Fruit fly (Drosophila melanogaster): ENCODE measurements around the gene abd-A.

Gene abd-A

DNA sequence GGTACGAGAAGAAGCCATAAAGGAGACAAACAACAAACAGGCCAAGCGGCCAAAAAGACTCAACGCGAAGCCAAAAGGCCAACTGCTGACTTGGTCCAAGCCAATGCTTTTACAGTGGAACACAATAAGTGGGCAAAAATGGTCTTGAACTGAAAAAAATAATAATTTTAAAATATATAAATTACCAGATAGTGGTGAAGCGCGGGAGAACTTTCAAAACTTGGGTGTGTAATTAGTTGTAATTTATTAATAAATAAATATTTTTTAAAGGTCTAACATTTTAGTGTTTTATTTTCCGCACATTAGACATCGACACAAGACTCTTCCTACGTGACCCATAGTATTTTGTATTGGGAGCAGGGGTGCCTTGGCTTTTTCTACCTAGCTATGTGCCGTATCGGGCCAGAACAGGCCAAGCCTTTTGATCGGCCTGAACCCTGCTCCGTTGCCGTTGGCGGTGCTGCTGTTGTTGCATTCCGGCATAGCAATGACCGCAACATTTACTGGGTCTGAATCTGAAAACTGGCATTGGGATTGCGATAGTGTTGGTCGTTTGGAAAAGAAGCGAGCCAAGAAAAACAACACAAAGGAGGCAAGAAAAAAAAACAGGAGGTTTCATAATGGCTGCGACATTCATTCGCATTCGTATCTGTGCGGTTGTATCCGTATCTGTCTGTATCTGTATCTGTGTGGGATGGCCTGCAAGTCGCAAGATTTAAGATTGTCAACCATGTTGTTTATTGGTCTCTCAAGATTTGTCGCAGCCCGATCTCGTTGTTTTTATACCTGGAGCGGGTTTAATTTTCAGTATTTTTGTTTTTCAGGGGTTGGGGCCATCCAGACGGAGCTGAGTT is 58.0 kb downstream of the abd-A start (continued):
- TF ChIP-seq tap (tag; optimal IDR thresholded peaks at IDR 0.05), result peak; percentile 60
- TF ChIP-seq CG1792 (GFP tag; optimal IDR thresholded peaks at IDR 0.05), result no peak
- TF ChIP-seq zfh1 (GFP tag; IDR thresholded peaks at IDR 0.05), result peak; percentile 75
- TF ChIP-seq MESR4 (GFP tag; optimal IDR thresholded peaks at IDR 0.05), result no peak
- TF ChIP-seq CG12769 (tag; optimal IDR thresholded peaks at IDR 0.05), result no peak
- TF ChIP-seq az2 (GFP tag; optimal IDR thresholded peaks at IDR 0.05), result peak; percentile 29
- TF ChIP-seq hth (optimal IDR thresholded peaks at IDR 0.05), result no peak
- peak; percentile 24 for TF ChIP-seq CG17385 (GFP tag; optimal IDR thresholded peaks at IDR 0.05)
- TF ChIP-seq CG17361 (GFP tag; IDR thresholded peaks at IDR 0.05), result peak; percentile 72
- peak; percentile 76 for TF ChIP-seq abd-A (tag; optimal IDR thresholded peaks at IDR 0.05)
- peak; percentile 71 for TF ChIP-seq CG6689 (GFP tag; IDR thresholded peaks at IDR 0.05)
- no peak for TF ChIP-seq Deaf1 (tag; optimal IDR thresholded peaks at IDR 0.05)
- TF ChIP-seq CG13775 (GFP tag; optimal IDR thresholded peaks at IDR 0.05), result peak; percentile 36
- TF ChIP-seq stwl (tag; optimal IDR thresholded peaks at IDR 0.05), result no peak
- no peak for TF ChIP-seq cato (GFP tag; optimal IDR thresholded peaks at IDR 0.05; ENCODE audit: borderline replicate concordance)
- peak; percentile 40 for TF ChIP-seq CG1529 (GFP tag; optimal IDR thresholded peaks at IDR 0.05)
- peak; percentile 93 for TF ChIP-seq kni (GFP tag; optimal IDR thresholded peaks at IDR 0.05)
- no peak for TF ChIP-seq CTCF (GFP tag; optimal IDR thresholded peaks at IDR 0.05)
- TF ChIP-seq dm (GFP tag; optimal IDR thresholded peaks at IDR 0.05), result no peak
- TF ChIP-seq lmd (GFP tag; IDR thresholded peaks at IDR 0.05), result peak; percentile 47
- TF ChIP-seq trh (GFP tag; optimal IDR thresholded peaks at IDR 0.05), result no peak
- no peak for TF ChIP-seq schlank (tag; optimal IDR thresholded peaks at IDR 0.05)
- TF ChIP-seq D19B (GFP tag; optimal IDR thresholded peaks at IDR 0.05), result no peak
- no peak for TF ChIP-seq NC2β (GFP tag; optimal IDR thresholded peaks at IDR 0.05)
- no peak for TF ChIP-seq bbx (GFP tag; IDR thresholded peaks at IDR 0.05; ENCODE audit: partially characterized antibody)
- peak; percentile 73 for TF ChIP-seq CG10267 (tag; optimal IDR thresholded peaks at IDR 0.05)
- peak; percentile 85 for TF ChIP-seq CG31441 (GFP tag; IDR thresholded peaks at IDR 0.05)
- TF ChIP-seq Ravus (GFP tag; IDR thresholded peaks at IDR 0.05), result no peak
- TF ChIP-seq klu (GFP tag; IDR thresholded peaks at IDR 0.05), result no peak
- TF ChIP-seq Usf (GFP tag; optimal IDR thresholded peaks at IDR 0.05), result no peak
- TF ChIP-seq CG8924 (tag; optimal IDR thresholded peaks at IDR 0.05), result peak; percentile 73
- TF ChIP-seq BtbVII (GFP tag; optimal IDR thresholded peaks at IDR 0.05), result no peak
- TF ChIP-seq prd (optimal IDR thresholded peaks at IDR 0.05), result no peak
- peak; percentile 71; the same call in 2 of the 3 replicates for TF ChIP-seq prd (GFP tag; IDR thresholded peaks at IDR 0.05)
- no peak for TF ChIP-seq CG1024 (GFP tag; IDR thresholded peaks at IDR 0.05)
- TF ChIP-seq sens-2 (GFP tag; IDR thresholded peaks at IDR 0.05), result no peak
- no peak for TF ChIP-seq z (GFP tag; IDR thresholded peaks at IDR 0.05)
- TF ChIP-seq CG8478 (optimal IDR thresholded peaks at IDR 0.05), result no peak
- peak; percentile 12 for TF ChIP-seq CG10543 (GFP tag; optimal IDR thresholded peaks at IDR 0.05)
- TF ChIP-seq mam (GFP tag; optimal IDR thresholded peaks at IDR 0.05), result no peak
- TF ChIP-seq so (GFP tag; IDR thresholded peaks at IDR 0.05), result no peak
- no peak for TF ChIP-seq pzg (GFP tag; optimal IDR thresholded peaks at IDR 0.05)
- TF ChIP-seq Nf-YA (GFP tag; IDR thresholded peaks at IDR 0.05), result no peak
- TF ChIP-seq E2f1 (GFP tag; IDR thresholded peaks at IDR 0.05), result no peak
- TF ChIP-seq eve (GFP tag; optimal IDR thresholded peaks at IDR 0.05), result no peak
- TF ChIP-seq CG17186 (GFP tag; optimal IDR thresholded peaks at IDR 0.05), result no peak
- TF ChIP-seq MTF-1 (GFP tag; optimal IDR thresholded peaks at IDR 0.05; ENCODE audit: borderline replicate concordance), result peak; percentile 1
- peak; percentile 34 for TF ChIP-seq CG10209 (GFP tag; optimal IDR thresholded peaks at IDR 0.05)
- no peak for TF ChIP-seq Fer1 (GFP tag; optimal IDR thresholded peaks at IDR 0.05)
- TF ChIP-seq CG14965 (GFP tag; optimal IDR thresholded peaks at IDR 0.05; ENCODE audit: borderline replicate concordance), result no peak
- peak in 1 of 2 experiments; percentile 8 for TF ChIP-seq dpn (GFP tag; optimal IDR thresholded peaks at IDR 0.05)
